Worm (Caenorhabditis elegans): ENCODE results near the gene ttr-50.

ce11 chrIV:11646908-11647307, 6.1 kb upstream of the ttr-50 start:
- TF ChIP-seq cog-1 (tag; optimal IDR thresholded peaks at IDR 0.05) = no peak
- TF ChIP-seq klf-2 (GFP tag; conservative IDR thresholded peaks at IDR 0.05) = no peak
- TF ChIP-seq ref-1 (GFP tag; conservative IDR thresholded peaks at IDR 0.05) = no peak
- TF ChIP-seq tab-1 (GFP tag; IDR thresholded peaks at IDR 0.05) = no peak
- TF ChIP-seq flt-1 (GFP tag; IDR thresholded peaks at IDR 0.05) = no peak

Data from whole organism, midembryonic.